Fruit fly (Drosophila melanogaster): ENCODE measurements around the gene Syx17.

Gene Syx17

dm6 chr3L:4354898-4355627, 48.2 kb upstream of the Syx17 start (continued):
- TF ChIP-seq Tbp (GFP tag; optimal IDR thresholded peaks at IDR 0.05), result no peak
- TF ChIP-seq hth (optimal IDR thresholded peaks at IDR 0.05), result no peak
- no peak for TF ChIP-seq CG6683 (GFP tag; optimal IDR thresholded peaks at IDR 0.05)
- no peak for TF ChIP-seq org-1 (GFP tag; optimal IDR thresholded peaks at IDR 0.05)
- no peak for TF ChIP-seq CG13296 (GFP tag; optimal IDR thresholded peaks at IDR 0.05)
- no peak for TF ChIP-seq CG9609 (GFP tag; optimal IDR thresholded peaks at IDR 0.05)
- no peak for TF ChIP-seq tna (GFP tag; IDR thresholded peaks at IDR 0.05; ENCODE audit: partially characterized antibody)

dm6 chr3L:4356986-4357385, 46.3 kb upstream of the Syx17 start:
- TF ChIP-seq CG2889 (GFP tag; IDR thresholded peaks at IDR 0.05) (no peak), CG10959 (GFP tag; IDR thresholded peaks at IDR 0.05) (no peak), Med (GFP tag) (peak; percentile 31), Side (GFP tag; optimal IDR thresholded peaks at IDR 0.05) (no peak), ara (GFP tag; IDR thresholded peaks at IDR 0.05) (no peak), onecut (GFP tag; IDR thresholded peaks at IDR 0.05) (peak; percentile 90), CG1832 (GFP tag; optimal IDR thresholded peaks at IDR 0.05) (no peak), CG11456 (GFP tag; IDR thresholded peaks at IDR 0.05) (0 out of 3 replicates have a peak, but pooled peaks have one; percentile 53), CG42726 (GFP tag; IDR thresholded peaks at IDR 0.05; ENCODE audit: partially characterized antibody) (no peak), NC2α (GFP tag; optimal IDR thresholded peaks at IDR 0.05) (no peak), nerfin-1 (tag; optimal IDR thresholded peaks at IDR 0.05) (peak; percentile 41), sens-2 (GFP tag; IDR thresholded peaks at IDR 0.05) (no peak), zfh1 (GFP tag; IDR thresholded peaks at IDR 0.05) (no peak), dimm (GFP tag; IDR thresholded peaks at IDR 0.05) (no peak), jing (GFP tag; optimal IDR thresholded peaks at IDR 0.05) (no peak), pros (GFP tag; optimal IDR thresholded peaks at IDR 0.05) (peak; percentile 95)

- TF ChIP-seq Dip2 (GFP tag; IDR thresholded peaks at IDR 0.05) (no peak), tll (GFP tag; optimal IDR thresholded peaks at IDR 0.05) (no peak), MTF-1 (GFP tag; optimal IDR thresholded peaks at IDR 0.05; ENCODE audit: borderline replicate concordance) (no peak), CG14965 (GFP tag; optimal IDR thresholded peaks at IDR 0.05; ENCODE audit: borderline replicate concordance) (no peak), CG15479 (GFP tag; optimal IDR thresholded peaks at IDR 0.05) (no peak), Dfd (GFP tag; optimal IDR thresholded peaks at IDR 0.05) (no peak), H2.0 (GFP tag; IDR thresholded peaks at IDR 0.05) (no peak), BEAF-32 (GFP tag; optimal IDR thresholded peaks at IDR 0.05) (no peak), repo (GFP tag; optimal IDR thresholded peaks at IDR 0.05) (no peak), her (GFP tag; optimal IDR thresholded peaks at IDR 0.05) (no peak), lov (optimal IDR thresholded peaks at IDR 0.05) (no peak), lov (GFP tag; IDR thresholded peaks at IDR 0.05) (no peak), Gug (GFP tag; IDR thresholded peaks at IDR 0.05) (no peak), dmrt99B (tag; optimal IDR thresholded peaks at IDR 0.05) (no peak), dati (GFP tag; IDR thresholded peaks at IDR 0.05) (no peak), ab (GFP tag; optimal IDR thresholded peaks at IDR 0.05) (no peak), emc (GFP tag; optimal IDR thresholded peaks at IDR 0.05) (no peak), stc (GFP tag; IDR thresholded peaks at IDR 0.05) (peak; percentile 21; the same call in 1 of the 2 replicates), CG33213 (GFP tag; optimal IDR thresholded peaks at IDR 0.05) (no peak), Hey (tag; optimal IDR thresholded peaks at IDR 0.05) (no peak), ac (GFP tag; optimal IDR thresholded peaks at IDR 0.05) (no peak), CG6854 (GFP tag; optimal IDR thresholded peaks at IDR 0.05) (no peak), CG1602 (GFP tag; optimal IDR thresholded peaks at IDR 0.05) (no peak), CkIIα-i1 (GFP tag; IDR thresholded peaks at IDR 0.05) (no peak), sug (tag; optimal IDR thresholded peaks at IDR 0.05) (no peak), CG9932 (GFP tag; IDR thresholded peaks at IDR 0.05) (no peak), CG10462 (GFP tag; optimal IDR thresholded peaks at IDR 0.05) (no peak)
Observed at dm6 chr3L:4357705-4358131, 45.6 kb upstream of the Syx17 start.
